Fruit fly (Drosophila melanogaster) whole organism, prepupa: ENCODE measurements around the gene TH1.

Experiments
- CG10631 ChIP-seq: fragments of 200-800 bp; sonication (Bioruptor generic); optimal IDR thresholded peaks from 2 replicates; lab custom pipeline; 2016; ENCODE audit warnings: missing biosample characterization, missing genetic modification characterization
- CG10669 ChIP-seq: fragments of 200-800 bp; sonication (Bioruptor generic); optimal IDR thresholded peaks from 3 replicates; lab custom pipeline; 2018; ENCODE audit warnings: missing biosample characterization, mild to moderate bottlenecking, missing genetic modification characterization, moderate library complexity
- CG11294 ChIP-seq: fragments of 200-800 bp; sonication (Bioruptor generic); IDR thresholded peaks from 2 replicates; pipeline ENCODE4 v1.3.6; 2022; ENCODE audit warnings: missing biosample characterization, missing genetic modification characterization
- CG11762 ChIP-seq: fragments of 200-800 bp; sonication (Bioruptor generic); optimal IDR thresholded peaks from 3 replicates; lab custom pipeline; 2016; ENCODE audit warnings: missing biosample characterization, missing genetic modification characterization; ENCODE audit not compliant: insufficient read depth
- CG11902 ChIP-seq: fragments of 200-800 bp; sonication (Bioruptor generic); optimal IDR thresholded peaks from 3 replicates; lab custom pipeline; 2016; ENCODE audit warnings: missing biosample characterization, missing genetic modification characterization
- CG15336 ChIP-seq: fragments of 200-800 bp; sonication (Bioruptor generic); IDR thresholded peaks from 2 replicates; pipeline ENCODE4 v1.3.6; 2022; ENCODE audit warnings: missing biosample characterization, missing genetic modification characterization
- CG3032 ChIP-seq: fragments of 200-800 bp; optimal IDR thresholded peaks from 2 replicates; lab custom pipeline; 2019; ENCODE audit warnings: missing biosample characterization, mild to moderate bottlenecking, missing genetic modification characterization, moderate library complexity
- CG31627 ChIP-seq: fragments of 200-800 bp; sonication (Bioruptor generic); optimal IDR thresholded peaks from 3 replicates; lab custom pipeline; 2016; ENCODE audit warnings: missing biosample characterization, missing genetic modification characterization
- CG32006 ChIP-seq: fragments of 200-800 bp; sonication (Bioruptor generic); optimal IDR thresholded peaks from 3 replicates; lab custom pipeline; 2017; ENCODE audit warnings: missing biosample characterization, mild to moderate bottlenecking, missing genetic modification characterization
- CG34406 ChIP-seq: fragments of 200-800 bp; sonication (Bioruptor generic); optimal IDR thresholded peaks from 3 replicates; lab custom pipeline; 2016; ENCODE audit warnings: missing biosample characterization, missing genetic modification characterization
- CG4318 ChIP-seq: fragments of 200-800 bp; sonication (Bioruptor generic); optimal IDR thresholded peaks from 3 replicates; lab custom pipeline; 2017; ENCODE audit warnings: missing biosample characterization, mild to moderate bottlenecking, missing genetic modification characterization
- CG6163 ChIP-seq: fragments of 200-800 bp; sonication (Bioruptor generic); IDR thresholded peaks from 3 replicates; pipeline ENCODE4 v1.3.6; 2022; ENCODE audit warnings: missing biosample characterization, missing genetic modification characterization
- CG6808 ChIP-seq: fragments of 200-800 bp; sonication (Bioruptor generic); optimal IDR thresholded peaks from 3 replicates; lab custom pipeline; 2017; ENCODE audit warnings: missing biosample characterization, missing genetic modification characterization, mild to moderate bottlenecking, moderate library complexity, missing genetic modification reagents
- CG7368 ChIP-seq: fragments of 200-800 bp; sonication (Bioruptor generic); optimal IDR thresholded peaks from 3 replicates; lab custom pipeline; 2016; ENCODE audit warnings: missing biosample characterization, missing genetic modification characterization
- CG8119 ChIP-seq: fragments of 200-800 bp; sonication (Bioruptor generic); IDR thresholded peaks from 3 replicates; pipeline ENCODE4 v1.3.6; 2022; ENCODE audit warnings: missing biosample characterization, missing genetic modification characterization
- CG8319 ChIP-seq: fragments of 200-800 bp; sonication (Bioruptor generic); optimal IDR thresholded peaks from 3 replicates; lab custom pipeline; 2016; ENCODE audit warnings: missing biosample characterization, missing genetic modification characterization
- CG8632 ChIP-seq: fragments of 200-800 bp; sonication (Bioruptor generic); optimal IDR thresholded peaks from 3 replicates; lab custom pipeline; 2016; ENCODE audit warnings: missing biosample characterization, missing genetic modification characterization
- Eip75B ChIP-seq: fragments of 200-800 bp; sonication (Bioruptor generic); optimal IDR thresholded peaks from 3 replicates; lab custom pipeline; 2016; ENCODE audit warnings: missing biosample characterization, missing genetic modification characterization
- Eip78C ChIP-seq: fragments of 200-800 bp; sonication (Bioruptor generic); peaks from one replicate; lab custom pipeline; 2016; ENCODE audit warnings: missing biosample characterization, missing genetic modification characterization
- Eip93F ChIP-seq: fragments of 200-800 bp; sonication (Bioruptor generic); optimal IDR thresholded peaks from 2 replicates; lab custom pipeline; 2016; ENCODE audit warnings: missing biosample characterization, mild to moderate bottlenecking, missing genetic modification characterization
- Ets21C ChIP-seq: fragments of 200-800 bp; sonication (Bioruptor generic); optimal IDR thresholded peaks from 3 replicates; lab custom pipeline; 2016; ENCODE audit warnings: missing biosample characterization, missing genetic modification characterization
- Ets96B ChIP-seq: fragments of 200-800 bp; optimal IDR thresholded peaks from 2 replicates; lab custom pipeline; 2019; ENCODE audit warnings: missing biosample characterization, mild to moderate bottlenecking, missing genetic modification characterization, moderate library complexity
- Gug ChIP-seq: fragments of 200-800 bp; sonication (Bioruptor generic); IDR thresholded peaks from 2 replicates; pipeline ENCODE4 v1.3.6; 2022; ENCODE audit warnings: missing biosample characterization, missing genetic modification characterization
- Lpt ChIP-seq: fragments of 200-800 bp; sonication (Bioruptor generic); optimal IDR thresholded peaks from 3 replicates; lab custom pipeline; 2016; ENCODE audit warnings: missing biosample characterization, missing genetic modification characterization
- Met ChIP-seq: fragments of 200-800 bp; sonication (Bioruptor generic); optimal IDR thresholded peaks from 3 replicates; lab custom pipeline; 2016; ENCODE audit warnings: missing biosample characterization, missing genetic modification characterization
- Smox ChIP-seq: fragments of 200-800 bp; sonication (Bioruptor generic); optimal IDR thresholded peaks from 3 replicates; lab custom pipeline; 2016; ENCODE audit warnings: missing biosample characterization, missing genetic modification characterization
- Sox14 ChIP-seq: fragments of 200-800 bp; sonication (Bioruptor generic); optimal IDR thresholded peaks from 3 replicates; lab custom pipeline; 2016; ENCODE audit warnings: missing biosample characterization, missing genetic modification characterization
- Sox15 ChIP-seq: fragments of 200-800 bp; sonication (Bioruptor generic); optimal IDR thresholded peaks from 3 replicates; lab custom pipeline; 2016; ENCODE audit warnings: missing biosample characterization, missing genetic modification characterization
- acj6 ChIP-seq: fragments of 200-800 bp; sonication (Bioruptor generic); optimal IDR thresholded peaks from 3 replicates; lab custom pipeline; 2016; ENCODE audit warnings: missing biosample characterization, missing genetic modification characterization
- cyc ChIP-seq: fragments of 200-800 bp; sonication (Bioruptor generic); optimal IDR thresholded peaks from 3 replicates; lab custom pipeline; 2016; ENCODE audit warnings: missing biosample characterization, missing genetic modification characterization
- dac ChIP-seq: fragments of 200-800 bp; sonication (Bioruptor generic); optimal IDR thresholded peaks from 2 replicates; lab custom pipeline; 2017; ENCODE audit warnings: missing biosample characterization, mild to moderate bottlenecking, missing genetic modification characterization
- eg ChIP-seq: fragments of 200-800 bp; sonication (Bioruptor generic); IDR thresholded peaks from 3 replicates; pipeline ENCODE4 v1.3.6; 2022; ENCODE audit warnings: missing biosample characterization, missing genetic modification characterization
- esn ChIP-seq: fragments of 200-800 bp; sonication (Bioruptor generic); optimal IDR thresholded peaks from 2 replicates; lab custom pipeline; 2016; ENCODE audit warnings: missing biosample characterization, mild to moderate bottlenecking, missing genetic modification characterization, moderate library complexity
- fd59A ChIP-seq: fragments of 200-800 bp; sonication (Bioruptor generic); optimal IDR thresholded peaks from 2 replicates; lab custom pipeline; 2017; ENCODE audit warnings: missing biosample characterization, mild to moderate bottlenecking, missing genetic modification characterization, missing genetic modification reagents
- fd85E ChIP-seq: fragments of 200-800 bp; sonication (Bioruptor generic); optimal IDR thresholded peaks from 3 replicates; lab custom pipeline; 2016; ENCODE audit warnings: missing biosample characterization, missing genetic modification characterization
- fkh ChIP-seq: fragments of 200-800 bp; sonication (Bioruptor generic); optimal IDR thresholded peaks from 3 replicates; lab custom pipeline; 2017; ENCODE audit warnings: missing biosample characterization, mild to moderate bottlenecking, missing genetic modification characterization, moderate library complexity
- lz ChIP-seq: fragments of 200-800 bp; sonication (Bioruptor generic); optimal IDR thresholded peaks from 3 replicates; lab custom pipeline; 2016; ENCODE audit warnings: missing biosample characterization, missing genetic modification characterization
- net ChIP-seq: fragments of 200-800 bp; sonication (Bioruptor generic); optimal IDR thresholded peaks from 3 replicates; lab custom pipeline; 2016; ENCODE audit warnings: missing biosample characterization, missing genetic modification characterization
- pdm3 ChIP-seq: fragments of 200-800 bp; sonication (Bioruptor generic); optimal IDR thresholded peaks from 3 replicates; lab custom pipeline; 2016; ENCODE audit warnings: missing biosample characterization, missing genetic modification characterization
- salr ChIP-seq, 2 experiments: fragments of 200-800 bp; sonication (Bioruptor generic); optimal IDR thresholded peaks; 3 replicates each; lab custom pipeline; 2016 to 2018; ENCODE audit warnings: missing biosample characterization in 2 of 2, missing genetic modification characterization in 2 of 2, mild to moderate bottlenecking in 1 of 2
- spab ChIP-seq: fragments of 200-800 bp; sonication (Bioruptor generic); optimal IDR thresholded peaks from 2 replicates; lab custom pipeline; 2017; ENCODE audit warnings: missing biosample characterization, mild to moderate bottlenecking, missing genetic modification characterization, missing genetic modification reagents
- svp ChIP-seq: fragments of 200-800 bp; sonication (Bioruptor generic); peaks from one replicate; lab custom pipeline; 2016; ENCODE audit warnings: missing biosample characterization, missing genetic modification characterization
- vri ChIP-seq: fragments of 200-800 bp; sonication (Bioruptor generic); optimal IDR thresholded peaks from 3 replicates; lab custom pipeline; 2016; ENCODE audit warnings: missing biosample characterization, mild to moderate bottlenecking, missing genetic modification characterization

TH1 gene

DNA sequence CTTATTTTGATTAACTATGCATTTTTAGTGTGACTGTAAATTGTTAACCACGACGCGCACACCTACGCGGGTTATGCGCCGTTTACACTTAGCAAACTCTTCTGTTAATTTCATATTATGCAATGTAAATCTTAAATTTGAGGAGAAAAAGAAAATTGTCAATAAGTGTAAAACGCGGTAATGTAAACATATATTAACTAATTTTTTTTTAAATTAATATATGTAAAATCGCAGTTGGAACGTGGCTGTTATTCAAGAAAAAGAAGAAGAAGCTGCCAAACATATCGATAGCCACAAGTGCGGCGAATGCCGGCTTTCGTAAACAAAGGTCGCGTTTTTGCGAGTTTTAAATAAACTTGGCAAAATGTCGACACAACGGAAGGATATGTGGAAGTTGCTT lies at the start of gene TH1, which contains the start of gene mei-41:
TSS of gene TH1 (minus strand) at position 42 of the 400 bp plus-strand sequence.
TSS of gene mei-41 (plus strand) at position 302 of the 400 bp plus-strand sequence.
- TF ChIP-seq CG8319 (no peak), Gug (GFP tag; lab: Robert Waterston, UW) (peak; percentile 93), CG7368 (GFP tag; lab: Kevin White, UChicago) (no peak), spab (no peak), Sox14 (GFP tag; lab: Kevin White, UChicago) (no peak), CG31627 (GFP tag; lab: Kevin White, UChicago) (peak; percentile 74), Ets96B (no peak), lz (GFP tag; lab: Kevin White, UChicago) (peak; percentile 81), Smox (no peak), CG10669 (GFP tag; lab: Kevin White, UChicago) (no peak), CG34406 (GFP tag; lab: Kevin White, UChicago) (peak; percentile 75), esn (GFP tag; lab: Kevin White, UChicago) (peak; percentile 80), Lpt (GFP tag; lab: Kevin White, UChicago) (peak; percentile 58), vri (GFP tag; lab: Kevin White, UChicago) (no peak), fd85E (GFP tag; lab: Kevin White, UChicago) (no peak), Ets21C (GFP tag; lab: Kevin White, UChicago) (no peak), Eip75B (GFP tag; lab: Kevin White, UChicago) (no peak), CG11902 (GFP tag; lab: Kevin White, UChicago) (peak; percentile 70), CG6808 (no peak), CG11294 (GFP tag; lab: Robert Waterston, UW) (peak; percentile 87), CG8632 (GFP tag; lab: Kevin White, UChicago) (peak; percentile 67), CG6163 (GFP tag; lab: Robert Waterston, UW) (peak; percentile 91), Eip93F (GFP tag; lab: Kevin White, UChicago) (peak; percentile 49), cyc (GFP tag; lab: Kevin White, UChicago) (peak; percentile 70), CG10631 (GFP tag; lab: Kevin White, UChicago) (peak; percentile 84), salr (GFP tag; optimal IDR thresholded peaks at IDR 0.05; lab: Kevin White, UChicago) (peak in 1 of 2 experiments; percentile 65), fkh (GFP tag; lab: Kevin White, UChicago) (no peak), Sox15 (GFP tag; lab: Kevin White, UChicago) (peak; percentile 75), eg (peak; percentile 95), svp (GFP tag; lab: Kevin White, UChicago) (no peak), CG3032 (tag; lab: Kevin White, UChicago) (peak; percentile 90), CG11762 (GFP tag; lab: Kevin White, UChicago) (peak; percentile 16), CG15336 (peak; percentile 86), CG32006 (GFP tag; lab: Kevin White, UChicago) (peak; percentile 85), CG8119 (GFP tag; lab: Robert Waterston, UW) (peak; percentile 84), net (GFP tag; lab: Kevin White, UChicago) (no peak), pdm3 (GFP tag; lab: Kevin White, UChicago) (no peak), CG4318 (peak; percentile 74), acj6 (GFP tag; lab: Kevin White, UChicago) (peak; percentile 80), Eip78C (no peak), dac (GFP tag; lab: Kevin White, UChicago) (peak; percentile 71), Met (GFP tag; lab: Kevin White, UChicago) (no peak), fd59A (peak; percentile 58)
- TF ChIP-seq, all 60 proteins: peak for 25
